Worm (Caenorhabditis elegans) whole organism, young adult: ENCODE results near the gene B0001.8.

Experiments
- B0261.1 ChIP-seq: sonication (generic microtip); optimal IDR thresholded peaks from 2 replicates; lab custom pipeline; 2016; ENCODE audit warnings: mild to moderate bottlenecking, missing genetic modification characterization, moderate library complexity, missing compliant biosample characterization
- B0336.3 ChIP-seq: fragments of 200-800 bp; sonication (Bioruptor generic); IDR thresholded peaks from 2 replicates; pipeline ENCODE4 v1.3.6; 2022; ENCODE audit warnings: missing genetic modification characterization, missing compliant biosample characterization
- F23B12.7 ChIP-seq: sonication (generic microtip); optimal IDR thresholded peaks from 2 replicates; lab custom pipeline; 2017; ENCODE audit warnings: missing genetic modification characterization, mild to moderate bottlenecking, missing compliant biosample characterization, antibody characterized with exemption, moderate library complexity; ENCODE audit not compliant: insufficient read depth
- F37B4.10 ChIP-seq: fragments of 200-800 bp; sonication (Bioruptor generic); IDR thresholded peaks from 2 replicates; pipeline ENCODE4 v1.3.6; 2022; ENCODE audit warnings: missing genetic modification characterization, missing compliant biosample characterization
- F39B2.1 ChIP-seq: fragments of 200-800 bp; sonication (Bioruptor generic); IDR thresholded peaks from 2 replicates; pipeline ENCODE4 v1.3.6; 2022; ENCODE audit warnings: missing genetic modification reagents, missing genetic modification characterization, missing compliant biosample characterization
- F52B5.7 ChIP-seq: sonication (generic microtip); optimal IDR thresholded peaks from 2 replicates; lab custom pipeline; 2016; ENCODE audit warnings: mild to moderate bottlenecking, missing genetic modification characterization, missing compliant biosample characterization
- F55B11.4 ChIP-seq: sonication (generic microtip); optimal IDR thresholded peaks from 2 replicates; lab custom pipeline; 2016; ENCODE audit warnings: missing compliant biosample characterization, missing genetic modification characterization, borderline replicate concordance; ENCODE audit not compliant: insufficient read depth
- K12H6.12 ChIP-seq: fragments of 200-800 bp; sonication (Bioruptor generic); optimal IDR thresholded peaks from 2 replicates; lab custom pipeline; 2018; ENCODE audit warnings: mild to moderate bottlenecking, missing genetic modification characterization, missing compliant biosample characterization
- T26A5.8 ChIP-seq: sonication (generic microtip); optimal IDR thresholded peaks from 2 replicates; lab custom pipeline; 2016; ENCODE audit warnings: missing genetic modification characterization, missing compliant biosample characterization
- Y53G8AR.9 ChIP-seq: fragments of 200-800 bp; sonication (Bioruptor generic); conservative IDR thresholded peaks from 2 replicates; pipeline ENCODE4 v1.3.6; 2022; ENCODE audit warnings: missing genetic modification reagents, missing genetic modification characterization, missing compliant biosample characterization
- Y56A3A.18 ChIP-seq: fragments of 200-800 bp; sonication (Bioruptor generic); IDR thresholded peaks from 2 replicates; pipeline ENCODE4 v1.3.6; 2022; ENCODE audit warnings: missing genetic modification reagents, missing genetic modification characterization, missing compliant biosample characterization
- Y67H2A.10 ChIP-seq: fragments of 200-800 bp; sonication (Bioruptor generic); conservative IDR thresholded peaks from 2 replicates; pipeline ENCODE4 v1.3.6; 2022; ENCODE audit warnings: missing genetic modification reagents, missing genetic modification characterization, missing compliant biosample characterization
- Y95B8A.8 ChIP-seq: fragments of 200-800 bp; sonication (Bioruptor generic); IDR thresholded peaks from 2 replicates; pipeline ENCODE4 v1.3.6; 2022; ENCODE audit warnings: missing genetic modification reagents, missing genetic modification characterization, missing compliant biosample characterization
- ama-1 ChIP-seq, 3 experiments: fragments of 150-350 bp in 1 of 3; sonication (generic microtip) in 2 of 3; optimal IDR thresholded peaks; 2 replicates each; lab custom pipeline; 2014 to 2018; ENCODE audit warnings: missing biosample characterization in 2 of 3, missing genetic modification characterization in 2 of 3, missing genetic modification reagents in 2 of 3
- aptf-2 ChIP-seq: fragments of 200-800 bp; sonication (Bioruptor generic); conservative IDR thresholded peaks from 2 replicates; pipeline ENCODE4 v1.3.6; 2022; ENCODE audit warnings: missing genetic modification reagents, missing genetic modification characterization, missing compliant biosample characterization
- attf-3 ChIP-seq: fragments of 200-800 bp; sonication (Bioruptor generic); conservative IDR thresholded peaks from 2 replicates; pipeline ENCODE4 v1.3.6; 2022; ENCODE audit warnings: missing genetic modification reagents, missing genetic modification characterization, missing compliant biosample characterization
- attf-5 ChIP-seq: fragments of 200-800 bp; sonication (Bioruptor generic); optimal IDR thresholded peaks from 2 replicates; lab custom pipeline; 2018; ENCODE audit warnings: mild to moderate bottlenecking, missing genetic modification characterization, missing compliant biosample characterization
- attf-6 ChIP-seq: fragments of 200-800 bp; sonication (Bioruptor generic); IDR thresholded peaks from 2 replicates; pipeline ENCODE4 v1.3.6; 2022; ENCODE audit warnings: missing genetic modification reagents, missing genetic modification characterization, missing compliant biosample characterization
- ccch-3 ChIP-seq: fragments of 200-800 bp; sonication (Bioruptor generic); optimal IDR thresholded peaks from 2 replicates; lab custom pipeline; 2018; ENCODE audit warnings: mild to moderate bottlenecking, missing genetic modification characterization, missing compliant biosample characterization
- cebp-2 ChIP-seq: fragments of 200-800 bp; sonication (Bioruptor generic); IDR thresholded peaks from 2 replicates; pipeline ENCODE4 v1.3.6; 2022; ENCODE audit warnings: missing genetic modification characterization, missing compliant biosample characterization
- ceh-100 ChIP-seq: fragments of 200-800 bp; sonication (Bioruptor generic); IDR thresholded peaks from 2 replicates; pipeline ENCODE4 v1.3.6; 2022; ENCODE audit warnings: missing genetic modification reagents, missing genetic modification characterization, missing compliant biosample characterization
- ceh-91 ChIP-seq: fragments of 200-800 bp; sonication (Bioruptor generic); IDR thresholded peaks from 2 replicates; pipeline ENCODE4 v1.3.6; 2022; ENCODE audit warnings: missing genetic modification reagents, missing genetic modification characterization, missing compliant biosample characterization
- chd-7 ChIP-seq: sonication (generic microtip); optimal IDR thresholded peaks from 2 replicates; lab custom pipeline; 2016; ENCODE audit warnings: mild to moderate bottlenecking, missing genetic modification characterization, moderate library complexity, missing compliant biosample characterization
- dox-1 ChIP-seq: fragments of 200-800 bp; sonication (Bioruptor generic); IDR thresholded peaks from 2 replicates; pipeline ENCODE4 v1.3.6; 2022; ENCODE audit warnings: missing genetic modification reagents, missing genetic modification characterization, missing compliant biosample characterization
- egl-18 ChIP-seq: fragments of 200-800 bp; sonication (Bioruptor generic); IDR thresholded peaks from 2 replicates; pipeline ENCODE4 v1.3.6; 2022; ENCODE audit warnings: missing genetic modification reagents, missing genetic modification characterization, missing compliant biosample characterization
- egl-44 ChIP-seq: fragments of 200-800 bp; sonication (Bioruptor generic); IDR thresholded peaks from 2 replicates; pipeline ENCODE4 v1.3.6; 2022; ENCODE audit warnings: missing genetic modification reagents, missing genetic modification characterization, missing compliant biosample characterization
- egrh-3 ChIP-seq: fragments of 200-800 bp; sonication (Bioruptor generic); IDR thresholded peaks from 2 replicates; pipeline ENCODE4 v1.3.6; 2022; ENCODE audit warnings: missing genetic modification reagents, missing genetic modification characterization, missing compliant biosample characterization
- him-1 ChIP-seq: sonication (generic microtip); optimal IDR thresholded peaks from 2 replicates; lab custom pipeline; 2016; ENCODE audit warnings: missing genotype, missing genetic modification reagents, missing genetic modification characterization, missing compliant biosample characterization
- hlh-12 ChIP-seq: sonication (generic microtip); optimal IDR thresholded peaks from 2 replicates; lab custom pipeline; 2016; ENCODE audit warnings: missing genetic modification characterization, missing compliant biosample characterization
- hsf-1 ChIP-seq: fragments of 200-800 bp; sonication (Bioruptor generic); IDR thresholded peaks from 2 replicates; pipeline ENCODE4 v1.3.6; 2022; ENCODE audit warnings: missing genetic modification reagents, missing genetic modification characterization, missing compliant biosample characterization
- lin-26 ChIP-seq: fragments of 200-800 bp; sonication (Bioruptor generic); IDR thresholded peaks from 2 replicates; pipeline ENCODE4 v1.3.6; 2022; ENCODE audit warnings: missing genetic modification reagents, missing genetic modification characterization, missing compliant biosample characterization
- lin-40 ChIP-seq: sonication (generic microtip); optimal IDR thresholded peaks from 2 replicates; lab custom pipeline; 2016; ENCODE audit warnings: missing genetic modification characterization, mild to moderate bottlenecking, missing compliant biosample characterization, missing genotype, missing genetic modification reagents
- mes-4 ChIP-seq: sonication (generic microtip); optimal IDR thresholded peaks from 2 replicates; lab custom pipeline; 2016; ENCODE audit warnings: missing genotype, missing genetic modification characterization, missing compliant biosample characterization
- nhr-179 ChIP-seq: sonication (generic microtip); optimal IDR thresholded peaks from 2 replicates; lab custom pipeline; 2016; ENCODE audit warnings: mild to moderate bottlenecking, missing genetic modification characterization, missing compliant biosample characterization
- repo-1 ChIP-seq: sonication (generic microtip); optimal IDR thresholded peaks from 2 replicates; lab custom pipeline; 2017; ENCODE audit warnings: mild to moderate bottlenecking, missing genetic modification characterization, missing compliant biosample characterization
- snpc-1.1 ChIP-seq: sonication (generic microtip); optimal IDR thresholded peaks from 2 replicates; lab custom pipeline; 2017; ENCODE audit warnings: missing genetic modification characterization, mild to moderate bottlenecking, missing compliant biosample characterization, antibody characterized with exemption, moderate library complexity, missing genotype, missing genetic modification reagents; ENCODE audit not compliant: insufficient read depth
- sptf-2 ChIP-seq: fragments of 200-800 bp; sonication (Bioruptor generic); optimal IDR thresholded peaks from 2 replicates; lab custom pipeline; 2018; ENCODE audit warnings: mild to moderate bottlenecking, missing genetic modification characterization, missing compliant biosample characterization
- tbx-9 ChIP-seq: sonication (generic microtip); optimal IDR thresholded peaks from 2 replicates; lab custom pipeline; 2016; ENCODE audit warnings: borderline replicate concordance, missing genetic modification characterization, inconsistent platforms, missing compliant biosample characterization
- zfh-2 ChIP-seq: fragments of 200-800 bp; sonication (Bioruptor generic); conservative IDR thresholded peaks from 2 replicates; pipeline ENCODE4 v1.3.6; 2022; ENCODE audit warnings: missing genetic modification reagents, missing genetic modification characterization, missing compliant biosample characterization
- zim-3 ChIP-seq: sonication (generic microtip); optimal IDR thresholded peaks from 2 replicates; lab custom pipeline; 2017; ENCODE audit warnings: mild to moderate bottlenecking, missing genetic modification characterization, moderate library complexity, missing compliant biosample characterization
- ztf-3 ChIP-seq: fragments of 200-800 bp; sonication (Bioruptor generic); optimal IDR thresholded peaks from 2 replicates; lab custom pipeline; 2018; ENCODE audit warnings: mild to moderate bottlenecking, missing genetic modification characterization, missing compliant biosample characterization

B0001.8 gene

DNA sequence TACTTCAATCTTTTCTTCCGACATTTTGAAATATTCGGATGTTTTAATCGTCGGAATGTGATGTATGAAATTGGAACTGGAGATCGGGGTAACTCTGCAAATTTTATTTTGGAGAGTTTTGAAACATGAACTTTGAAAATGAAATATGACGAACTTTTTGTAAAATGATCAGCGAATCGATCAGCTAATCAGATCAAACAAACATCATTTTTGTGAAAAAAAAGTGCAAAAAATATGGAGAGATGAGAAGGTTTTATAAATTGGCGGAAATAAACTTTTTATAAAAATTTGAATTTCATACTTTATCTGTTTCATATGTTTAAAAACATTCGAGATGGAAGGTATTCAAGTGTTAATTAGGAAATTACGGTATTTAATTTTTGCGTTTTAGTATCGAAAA, 29.4 kb downstream of the B0001.8 start, which contains the start of gene dlc-2:
Gene dlc-2, minus strand, starts transcription at position 101 of the 400 bp plus-strand sequence.
- TF ChIP-seq B0336.3 (GFP tag; lab: Robert Waterston, UW), result no peak
- TF ChIP-seq egl-18 (GFP tag; lab: Robert Waterston, UW), result no peak
- TF ChIP-seq attf-3, result no peak
- no peak for TF ChIP-seq snpc-1.1 (tag; lab: Kevin White, UChicago)
- no peak for TF ChIP-seq aptf-2
- no peak for TF ChIP-seq Y95B8A.8 (GFP tag; lab: Robert Waterston, UW)
- no peak for TF ChIP-seq Y53G8AR.9
- TF ChIP-seq hlh-12 (tag; lab: Kevin White, UChicago), result no peak
- no peak for TF ChIP-seq dox-1 (GFP tag; lab: Robert Waterston, UW)
- TF ChIP-seq ztf-3 (GFP tag; lab: Kevin White, UChicago), result no peak
- no peak for TF ChIP-seq sptf-2 (GFP tag; lab: Kevin White, UChicago)
- TF ChIP-seq nhr-179, result no peak
- TF ChIP-seq tbx-9 (tag; lab: Kevin White, UChicago), result no peak
- no peak for TF ChIP-seq ama-1 (optimal IDR thresholded peaks at IDR 0.05; lab: Kevin White, UChicago)
- TF ChIP-seq ama-1 (GFP tag; optimal IDR thresholded peaks at IDR 0.05; lab: Kevin White, UChicago), result no peak
- TF ChIP-seq attf-6 (GFP tag; lab: Robert Waterston, UW), result no peak
- TF ChIP-seq F39B2.1 (GFP tag; lab: Robert Waterston, UW), result no peak
- no peak for TF ChIP-seq Y67H2A.10

DNA sequence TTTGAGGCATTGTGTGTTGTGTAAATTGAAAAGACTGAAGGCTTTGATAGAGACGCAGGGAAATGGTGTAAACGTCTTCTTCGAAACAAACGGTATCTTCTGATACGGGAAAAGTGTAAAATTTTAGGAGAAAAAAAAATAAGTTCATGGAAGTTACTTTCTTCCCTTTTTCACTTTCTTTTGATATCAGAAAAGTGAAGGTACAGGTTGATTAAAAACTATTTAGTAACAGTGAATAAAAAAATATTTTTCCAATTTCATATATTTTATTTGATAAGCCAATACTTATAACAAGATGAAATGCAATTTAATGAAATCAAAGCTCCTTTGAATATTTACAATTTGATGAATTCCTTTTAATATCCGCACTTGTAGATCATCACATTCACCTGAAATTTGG, 30.5 kb downstream of the B0001.8 start, which contains the start of gene col-129:
Gene col-129, minus strand, starts transcription at position 101 of the 400 bp plus-strand sequence.
- no peak for TF ChIP-seq lin-26 (GFP tag; lab: Robert Waterston, UW)
- no peak for TF ChIP-seq F55B11.4 (tag; lab: Kevin White, UChicago)
- TF ChIP-seq Y56A3A.18 (GFP tag; lab: Robert Waterston, UW), result no peak
- TF ChIP-seq F23B12.7, result no peak
- TF ChIP-seq hlh-12 (tag; lab: Kevin White, UChicago), result no peak
- TF ChIP-seq F52B5.7 (tag; lab: Kevin White, UChicago), result no peak

DNA sequence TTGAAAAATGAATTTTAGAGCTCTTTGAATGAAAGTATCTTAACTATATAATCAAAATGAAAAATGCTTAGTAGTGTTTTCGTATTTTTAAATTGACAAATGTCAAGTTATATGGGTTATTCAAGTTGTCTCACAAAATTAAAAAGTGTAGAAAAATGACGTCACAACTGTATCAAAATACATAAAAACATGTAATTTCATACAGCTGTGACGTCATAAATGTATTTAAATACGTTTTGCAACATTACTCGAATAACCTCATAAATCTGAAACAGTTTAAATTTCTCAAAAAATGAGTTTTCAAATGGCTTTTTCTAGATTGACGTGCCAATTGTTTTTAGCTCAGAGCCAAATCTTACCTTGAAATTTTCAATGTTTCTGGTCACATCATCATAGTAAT, 31.1 kb downstream of the B0001.8 start:
- TF ChIP-seq attf-5 (GFP tag; lab: Kevin White, UChicago) (no peak), lin-40 (tag; lab: Kevin White, UChicago) (peak; percentile 34), T26A5.8 (tag; lab: Kevin White, UChicago) (no peak)

DNA sequence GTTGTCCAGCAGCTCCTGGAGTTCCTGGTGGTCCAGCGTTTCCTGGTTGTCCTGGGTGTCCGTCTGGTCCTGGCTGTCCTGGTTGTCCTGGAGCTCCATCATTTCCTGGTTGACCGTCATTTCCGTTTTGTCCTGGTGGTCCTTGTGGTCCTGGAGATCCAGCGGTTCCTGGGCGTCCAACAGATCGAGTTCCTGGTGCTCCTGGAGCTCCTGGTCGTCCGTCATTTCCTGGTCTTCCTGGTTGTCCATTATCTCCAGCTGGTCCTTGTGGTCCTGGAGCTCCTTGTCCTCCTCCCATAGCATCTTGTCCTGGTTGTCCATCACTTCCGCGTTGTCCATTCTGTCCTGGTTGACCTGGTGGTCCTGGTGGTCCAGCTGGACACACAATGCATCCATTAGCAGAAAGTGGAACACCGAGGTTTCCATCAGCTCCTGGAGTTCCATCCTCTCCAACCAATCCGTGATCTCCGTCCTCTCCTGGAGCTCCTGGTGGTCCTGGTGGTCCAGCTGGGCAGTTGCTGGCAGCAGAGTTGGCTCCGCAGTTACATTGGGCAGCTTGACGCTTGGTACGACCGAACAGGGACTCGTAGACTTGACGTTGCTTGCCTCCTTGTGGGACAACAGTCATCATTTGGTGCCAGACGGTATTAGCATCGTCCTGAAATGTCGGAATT, 31.7 kb downstream of the B0001.8 start:
- TF ChIP-seq lin-40 (tag; lab: Kevin White, UChicago) (peak; percentile 7), egl-18 (GFP tag; lab: Robert Waterston, UW) (0 out of 2 replicates have a peak, but pooled peaks have one; percentile 24), ama-1 (optimal IDR thresholded peaks at IDR 0.05; lab: Kevin White, UChicago) (no peak), ama-1 (GFP tag; optimal IDR thresholded peaks at IDR 0.05; lab: Kevin White, UChicago) (no peak), egrh-3 (GFP tag; lab: Robert Waterston, UW) (0 out of 2 replicates have a peak, but pooled peaks have one; percentile 3), hsf-1 (GFP tag; lab: Robert Waterston, UW) (0 out of 2 replicates have a peak, but pooled peaks have one; percentile 56), Y53G8AR.9 (no peak), cebp-2 (GFP tag; lab: Robert Waterston, UW) (peak; percentile 55; the same call in 1 of the 2 replicates), zfh-2 (GFP tag; lab: Robert Waterston, UW) (peak; percentile 76; the same call in 1 of the 2 replicates)

DNA sequence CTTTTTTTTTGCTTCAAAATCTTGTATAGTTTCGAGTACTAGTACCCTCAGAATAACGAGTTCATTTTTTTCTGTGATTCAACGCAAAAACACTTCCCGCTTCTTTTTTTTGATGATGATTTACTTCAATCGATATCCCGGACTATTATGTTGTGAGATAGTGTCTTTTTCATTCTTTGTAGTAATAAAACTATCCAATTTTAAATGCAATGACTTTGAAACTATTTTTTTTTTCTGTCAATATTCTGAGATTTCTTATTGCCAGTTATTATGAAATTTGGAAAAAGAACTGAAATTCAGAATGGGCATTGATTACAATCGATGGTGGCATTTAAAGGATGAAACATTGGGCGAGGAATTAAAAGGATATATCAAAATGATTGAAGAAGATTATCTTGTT, 35.3 kb downstream of the B0001.8 start, which contains the start of gene M18.3:
Gene M18.3, plus strand, starts transcription at position 301 of the 400 bp plus-strand sequence.
- TF ChIP-seq ccch-3 (GFP tag; lab: Kevin White, UChicago), result no peak
- no peak for TF ChIP-seq B0261.1 (tag; lab: Kevin White, UChicago)
- TF ChIP-seq mes-4 (tag; lab: Kevin White, UChicago), result no peak
- no peak for TF ChIP-seq F37B4.10
- TF ChIP-seq him-1 (tag; lab: Kevin White, UChicago), result no peak
- no peak for TF ChIP-seq egl-44 (GFP tag; lab: Robert Waterston, UW)
- no peak for TF ChIP-seq K12H6.12 (tag; lab: Kevin White, UChicago)
- TF ChIP-seq zim-3, result no peak
- TF ChIP-seq ceh-91 (GFP tag; lab: Robert Waterston, UW), result no peak
- TF ChIP-seq chd-7 (tag; lab: Kevin White, UChicago), result no peak
- no peak for TF ChIP-seq ceh-100 (GFP tag; lab: Robert Waterston, UW)
- TF ChIP-seq repo-1 (tag; lab: Kevin White, UChicago), result no peak
